Fruit fly (Drosophila melanogaster) whole organism, embryonic: ENCODE results near the gene CG14020.
A peak's percentile ranks its signal among the peaks of the same experiment; 100 is the strongest.

Source experiments
- Adf1 ChIP-seq: fragments of 200-800 bp; sonication (Bioruptor generic); IDR thresholded peaks from 2 replicates; pipeline ENCODE4 v1.3.6; 2022; ENCODE audit warnings: missing biosample characterization, missing genetic modification characterization
- Atf-2 ChIP-seq: fragments of 200-800 bp; sonication (Bioruptor generic); optimal IDR thresholded peaks from 2 replicates; lab custom pipeline; 2016; ENCODE audit warnings: missing biosample characterization, missing genetic modification characterization
- BtbVII ChIP-seq: fragments of 200-800 bp; sonication (Bioruptor generic); optimal IDR thresholded peaks from 3 replicates; lab custom pipeline; 2017; ENCODE audit warnings: missing biosample characterization, mild to moderate bottlenecking, missing genetic modification characterization
- CG14710 ChIP-seq: fragments of 200-800 bp; sonication (Bioruptor generic); optimal IDR thresholded peaks from 3 replicates; lab custom pipeline; 2019; ENCODE audit warnings: missing biosample characterization, mild to moderate bottlenecking, missing genetic modification characterization, moderate library complexity
- CG15601 ChIP-seq: fragments of 200-800 bp; sonication (Bioruptor generic); optimal IDR thresholded peaks from 3 replicates; lab custom pipeline; 2019; ENCODE audit warnings: missing biosample characterization, mild to moderate bottlenecking, missing genetic modification characterization, moderate library complexity
- CG15696 ChIP-seq: fragments of 200-800 bp; sonication (Bioruptor generic); optimal IDR thresholded peaks from 2 replicates; lab custom pipeline; 2019; ENCODE audit warnings: missing biosample characterization, mild to moderate bottlenecking, missing genetic modification characterization, moderate library complexity
- CG1602 ChIP-seq: fragments of 200-800 bp; sonication (Bioruptor generic); optimal IDR thresholded peaks from 3 replicates; lab custom pipeline; 2016; ENCODE audit warnings: missing biosample characterization, missing genetic modification characterization
- CG17359 ChIP-seq: fragments of 200-800 bp; sonication (Bioruptor generic); optimal IDR thresholded peaks from 3 replicates; lab custom pipeline; 2018; ENCODE audit warnings: missing biosample characterization, mild to moderate bottlenecking, missing genetic modification characterization, moderate library complexity
- CG17361 ChIP-seq: fragments of 200-800 bp; sonication (Bioruptor generic); IDR thresholded peaks from 3 replicates; pipeline ENCODE4 v1.3.6; 2022; ENCODE audit warnings: missing biosample characterization, missing genetic modification characterization
- CG17612 ChIP-seq: fragments of 200-800 bp; sonication (Bioruptor generic); IDR thresholded peaks from 2 replicates; pipeline ENCODE4 v1.3.6; 2022; ENCODE audit warnings: missing biosample characterization, missing genetic modification characterization
- CG18619 ChIP-seq: fragments of 200-800 bp; sonication (Bioruptor generic); optimal IDR thresholded peaks from 3 replicates; lab custom pipeline; 2017; ENCODE audit warnings: missing biosample characterization, mild to moderate bottlenecking, missing genetic modification characterization
- CG2116 ChIP-seq: fragments of 200-800 bp; sonication (Bioruptor generic); optimal IDR thresholded peaks from 3 replicates; lab custom pipeline; 2018; ENCODE audit warnings: missing biosample characterization, mild to moderate bottlenecking, missing genetic modification characterization
- CG4617 ChIP-seq: fragments of 200-800 bp; sonication (Bioruptor generic); optimal IDR thresholded peaks from 3 replicates; lab custom pipeline; 2016; ENCODE audit warnings: missing biosample characterization, missing genetic modification characterization, borderline replicate concordance
- CG4820 ChIP-seq: fragments of 200-800 bp; sonication (Bioruptor generic); optimal IDR thresholded peaks from 3 replicates; lab custom pipeline; 2016; ENCODE audit warnings: missing biosample characterization, missing genetic modification characterization
- CG5953 ChIP-seq: fragments of 200-800 bp; sonication (Bioruptor generic); IDR thresholded peaks from 2 replicates; pipeline ENCODE4 v1.3.6; 2022; ENCODE audit warnings: missing biosample characterization, missing genetic modification characterization
- CG6683 ChIP-seq: fragments of 200-800 bp; sonication (Bioruptor generic); optimal IDR thresholded peaks from 2 replicates; lab custom pipeline; 2017; ENCODE audit warnings: missing biosample characterization, mild to moderate bottlenecking, missing genetic modification characterization, missing genetic modification reagents
- CG6813 ChIP-seq: fragments of 200-800 bp; sonication (Bioruptor generic); optimal IDR thresholded peaks from 2 replicates; lab custom pipeline; 2017; ENCODE audit warnings: missing biosample characterization, missing genetic modification characterization, mild to moderate bottlenecking, moderate library complexity, missing genetic modification reagents
- CG7271 ChIP-seq: fragments of 200-800 bp; sonication (Bioruptor generic); optimal IDR thresholded peaks from 2 replicates; lab custom pipeline; 2018; ENCODE audit warnings: missing biosample characterization, mild to moderate bottlenecking, missing genetic modification characterization, moderate library complexity
- CG9215 ChIP-seq: fragments of 200-800 bp; sonication (Bioruptor generic); IDR thresholded peaks from 2 replicates; pipeline ENCODE4 v1.3.6; 2022; ENCODE audit warnings: missing biosample characterization, missing genetic modification characterization
- Chrac-16 ChIP-seq: fragments of 200-800 bp; sonication (Bioruptor generic); optimal IDR thresholded peaks from 3 replicates; lab custom pipeline; 2016; ENCODE audit warnings: missing biosample characterization, missing genetic modification characterization
- Dll ChIP-seq: fragments of 200-800 bp; sonication (Bioruptor generic); IDR thresholded peaks from 4 replicates; pipeline ENCODE4 v1.3.6; 2022; ENCODE audit warnings: missing biosample characterization, missing genetic modification characterization; ENCODE audit not compliant: partially characterized antibody
- Hr3 ChIP-seq: fragments of 200-800 bp; sonication (Bioruptor generic); optimal IDR thresholded peaks from 3 replicates; lab custom pipeline; 2016; ENCODE audit warnings: missing biosample characterization, missing genetic modification characterization
- Lhr ChIP-seq: fragments of 200-800 bp; sonication (Bioruptor generic); optimal IDR thresholded peaks from 3 replicates; lab custom pipeline; 2017; ENCODE audit warnings: mild to moderate bottlenecking, missing biosample characterization, missing genetic modification reagents, missing genetic modification characterization
- NFAT ChIP-seq: fragments of 200-800 bp; sonication (Bioruptor generic); IDR thresholded peaks from 2 replicates; pipeline ENCODE4 v1.3.6; 2022; ENCODE audit warnings: missing biosample characterization, missing genetic modification characterization
- Pdp1 ChIP-seq, 2 experiments: fragments of 200-800 bp; sonication (Bioruptor generic); optimal IDR thresholded peaks; 3 replicates each; lab custom pipeline; 2016; ENCODE audit warnings: missing biosample characterization in 2 of 2, missing genetic modification characterization in 2 of 2, mild to moderate bottlenecking in 1 of 2, moderate library complexity in 1 of 2
- Sox102F ChIP-seq: fragments of 200-800 bp; sonication (Bioruptor generic); optimal IDR thresholded peaks from 2 replicates; lab custom pipeline; 2018; ENCODE audit warnings: missing biosample characterization, mild to moderate bottlenecking, missing genetic modification characterization, moderate library complexity
- ara ChIP-seq: fragments of 200-800 bp; sonication (Bioruptor generic); IDR thresholded peaks from 2 replicates; pipeline ENCODE4 v1.3.6; 2022; ENCODE audit warnings: missing biosample characterization, missing genetic modification characterization
- bowl ChIP-seq: fragments of 200-800 bp; sonication (Bioruptor generic); IDR thresholded peaks from 2 replicates; pipeline ENCODE4 v1.3.6; 2022; ENCODE audit warnings: missing biosample characterization, missing genetic modification characterization
- btn ChIP-seq: fragments of 200-800 bp; sonication (Bioruptor generic); optimal IDR thresholded peaks from 2 replicates; lab custom pipeline; 2016; ENCODE audit warnings: missing biosample characterization, missing genetic modification characterization
- chif ChIP-seq, 2 experiments: fragments of 200-800 bp; sonication (Bioruptor generic); optimal IDR thresholded peaks; 3 replicates each; lab custom pipeline; 2016; ENCODE audit warnings: missing biosample characterization in 2 of 2, missing genetic modification characterization in 2 of 2
- chn ChIP-seq: fragments of 200-800 bp; sonication (Bioruptor generic); optimal IDR thresholded peaks from 2 replicates; lab custom pipeline; 2016; ENCODE audit warnings: missing biosample characterization, missing genetic modification characterization
- corto ChIP-seq: fragments of 200-800 bp; sonication (Bioruptor generic); optimal IDR thresholded peaks from 2 replicates; lab custom pipeline; 2016; ENCODE audit warnings: missing biosample characterization, mild to moderate bottlenecking, missing genetic modification characterization, moderate library complexity
- cwo ChIP-seq: fragments of 200-800 bp; sonication (Bioruptor generic); optimal IDR thresholded peaks from 3 replicates; lab custom pipeline; 2017; ENCODE audit warnings: missing biosample characterization, missing genetic modification characterization, mild to moderate bottlenecking, moderate library complexity, missing genetic modification reagents
- dysf ChIP-seq: fragments of 200-800 bp; sonication (Bioruptor generic); IDR thresholded peaks from 3 replicates; pipeline ENCODE4 v1.3.6; 2022; ENCODE audit warnings: missing biosample characterization, missing genetic modification characterization
- ewg ChIP-seq: fragments of 200-800 bp; sonication (Bioruptor generic); optimal IDR thresholded peaks from 3 replicates; lab custom pipeline; 2017; ENCODE audit warnings: mild to moderate bottlenecking, missing biosample characterization, missing genetic modification reagents, missing genetic modification characterization
- hkb ChIP-seq, 2 experiments: fragments of 200-800 bp in 1 of 2; fragments of >200 bp in 1 of 2; sonication (Bioruptor generic) in 1 of 2; IDR thresholded peaks in 1 of 2; optimal IDR thresholded peaks in 1 of 2; 2 replicates each; pipeline versions ENCODE4 v1.3.6 to Lab custom; 2017 to 2022; ENCODE audit warnings: missing biosample characterization in 1 of 2, missing genetic modification characterization in 1 of 2
- lov ChIP-seq, 2 experiments: fragments of 200-800 bp in 1 of 2; fragments of >200 bp in 1 of 2; sonication (Bioruptor generic) in 1 of 2; IDR thresholded peaks in 1 of 2; optimal IDR thresholded peaks in 1 of 2; 2 replicates in 1 of 2; 3 replicates in 1 of 2; pipeline versions ENCODE4 v1.3.6 to Lab custom; 2017 to 2022; ENCODE audit warnings: missing biosample characterization in 1 of 2, missing genetic modification characterization in 1 of 2
- otp ChIP-seq: fragments of 200-800 bp; sonication (Bioruptor generic); IDR thresholded peaks from 3 replicates; pipeline ENCODE4, ENCODE4 v1.3.6; 2022; ENCODE audit warnings: missing biosample characterization, missing genetic modification characterization
- repo ChIP-seq: fragments of 200-800 bp; sonication (Bioruptor generic); optimal IDR thresholded peaks from 2 replicates; lab custom pipeline; 2016; ENCODE audit warnings: missing biosample characterization, missing genetic modification characterization
- row ChIP-seq: fragments of 200-800 bp; sonication (Bioruptor generic); IDR thresholded peaks from 3 replicates; pipeline ENCODE4 v1.3.6; 2022; ENCODE audit warnings: missing biosample characterization, missing genetic modification characterization
- sc ChIP-seq, 3 experiments: fragments of >200 bp in 2 of 3; fragments of 200-800 bp in 1 of 3; sonication (Bioruptor generic) in 1 of 3; optimal IDR thresholded peaks; 2 replicates in 2 of 3; 3 replicates in 1 of 3; lab custom pipeline; 2017; ENCODE audit warnings: mild to moderate bottlenecking in 1 of 3, missing biosample characterization in 1 of 3, missing genetic modification characterization in 1 of 3, missing genetic modification reagents in 1 of 3
- scrt ChIP-seq: fragments of 200-800 bp; sonication (Bioruptor generic); optimal IDR thresholded peaks from 2 replicates; lab custom pipeline; 2018; ENCODE audit warnings: missing biosample characterization, mild to moderate bottlenecking, missing genetic modification characterization, moderate library complexity
- seq ChIP-seq: fragments of 200-800 bp; sonication (Bioruptor generic); IDR thresholded peaks from 2 replicates; pipeline ENCODE4 v1.3.6; 2022; ENCODE audit warnings: missing biosample characterization, missing genetic modification characterization
- sisA ChIP-seq: fragments of 200-800 bp; sonication (Bioruptor generic); IDR thresholded peaks from 2 replicates; pipeline ENCODE4 v1.3.6; 2022; ENCODE audit warnings: missing biosample characterization, missing genetic modification characterization
- slbo ChIP-seq: fragments of 200-800 bp; sonication (Bioruptor generic); IDR thresholded peaks from 2 replicates; pipeline ENCODE4 v1.3.6; 2022; ENCODE audit warnings: missing biosample characterization, missing genetic modification characterization
- sug ChIP-seq: fragments of 200-800 bp; optimal IDR thresholded peaks from 2 replicates; lab custom pipeline; 2019; ENCODE audit warnings: missing biosample characterization, mild to moderate bottlenecking, missing genetic modification characterization, moderate library complexity
- tap ChIP-seq: fragments of 200-800 bp; optimal IDR thresholded peaks from 3 replicates; lab custom pipeline; 2019; ENCODE audit warnings: missing biosample characterization, mild to moderate bottlenecking, missing genetic modification characterization, moderate library complexity
- tna ChIP-seq: fragments of 200-800 bp; sonication (Bioruptor generic); IDR thresholded peaks from 2 replicates; pipeline ENCODE4 v1.3.6; 2022; ENCODE audit warnings: missing biosample characterization, missing genetic modification characterization; ENCODE audit not compliant: partially characterized antibody
- zf30C ChIP-seq: fragments of 200-800 bp; sonication (Bioruptor generic); optimal IDR thresholded peaks from 3 replicates; lab custom pipeline; 2018; ENCODE audit warnings: missing biosample characterization, mild to moderate bottlenecking, missing genetic modification characterization

The CG14020 gene

dm6 chr2L:5547288-5547777 lies 29.8 kb downstream of the CG14020 start (continued):
- TF ChIP-seq Hr3 (GFP tag; lab: Kevin White, UChicago) (no peak), scrt (GFP tag; lab: Kevin White, UChicago) (no peak), BtbVII (peak; percentile 3), slbo (no peak), chif (GFP tag; optimal IDR thresholded peaks at IDR 0.05; lab: Kevin White, UChicago) (no peak), CG9215 (GFP tag; lab: Robert Waterston, UW) (no peak), CG5953 (GFP tag; lab: Robert Waterston, UW) (no peak), Dll (GFP tag; lab: Robert Waterston, UW) (0 out of 4 replicates have a peak, but pooled peaks have one; percentile 37), ewg (GFP tag; lab: Kevin White, UChicago) (no peak), zf30C (GFP tag; lab: Kevin White, UChicago) (no peak), otp (GFP tag; lab: Robert Waterston, UW) (no peak), seq (GFP tag; lab: Robert Waterston, UW) (no peak), cwo (GFP tag; lab: Kevin White, UChicago) (no peak), repo (GFP tag; lab: Kevin White, UChicago) (no peak), CG6813 (GFP tag; lab: Kevin White, UChicago) (no peak), hkb (optimal IDR thresholded peaks at IDR 0.05; lab: Kevin White, UChicago) (no peak), hkb (GFP tag; IDR thresholded peaks at IDR 0.05; lab: Robert Waterston, UW) (0 out of 2 replicates have a peak, but pooled peaks have one; percentile 30), btn (GFP tag; lab: Kevin White, UChicago) (no peak), Sox102F (no peak), row (GFP tag; lab: Robert Waterston, UW) (no peak), sug (peak; percentile 89), lov (optimal IDR thresholded peaks at IDR 0.05; lab: Kevin White, UChicago) (no peak), lov (GFP tag; IDR thresholded peaks at IDR 0.05; lab: Robert Waterston, UW) (peak; percentile 23; the same call in 1 of the 3 replicates), CG1602 (GFP tag; lab: Kevin White, UChicago) (no peak), CG15696 (no peak), CG6683 (no peak), Lhr (GFP tag; lab: Kevin White, UChicago) (no peak), ara (GFP tag; lab: Robert Waterston, UW) (peak; percentile 49; the same call in 1 of the 2 replicates), bowl (GFP tag; lab: Robert Waterston, UW) (no peak), CG18619 (GFP tag; lab: Kevin White, UChicago) (no peak), Chrac-16 (GFP tag; lab: Kevin White, UChicago) (no peak), Atf-2 (GFP tag; lab: Kevin White, UChicago) (no peak), chn (GFP tag; lab: Kevin White, UChicago) (no peak), NFAT (GFP tag; lab: Robert Waterston, UW) (no peak), CG4820 (no peak), CG7271 (tag; lab: Kevin White, UChicago) (no peak), CG17361 (no peak), sisA (GFP tag; lab: Robert Waterston, UW) (no peak), dysf (GFP tag; lab: Robert Waterston, UW) (no peak), CG4617 (GFP tag; lab: Kevin White, UChicago) (no peak), CG14710 (tag; lab: Kevin White, UChicago) (no peak), tna (GFP tag; lab: Robert Waterston, UW) (no peak), tap (no peak), CG17612 (no peak), CG2116 (GFP tag; lab: Kevin White, UChicago) (no peak), CG17359 (peak; percentile 29), sc (optimal IDR thresholded peaks at IDR 0.05; lab: Kevin White, UChicago) (no peak), sc (GFP tag; optimal IDR thresholded peaks at IDR 0.05; lab: Kevin White, UChicago) (no peak), Pdp1 (GFP tag; optimal IDR thresholded peaks at IDR 0.05; lab: Kevin White, UChicago) (no peak), CG15601 (tag; lab: Kevin White, UChicago) (no peak), corto (GFP tag; lab: Kevin White, UChicago) (no peak), Adf1 (GFP tag; lab: Robert Waterston, UW) (no peak)
